Worm (Caenorhabditis elegans) whole organism, midembryonic: ENCODE results near the gene C12D8.21.

Experiments used
- T22C8.4 ChIP-seq: fragments of 200-800 bp; sonication (Bioruptor generic); IDR thresholded peaks from 2 replicates; pipeline ENCODE4 v1.3.6; 2022; ENCODE audit warnings: missing genetic modification characterization, missing compliant biosample characterization
- cog-1 ChIP-seq: sonication (generic microtip); optimal IDR thresholded peaks from 2 replicates; lab custom pipeline; 2016; ENCODE audit warnings: missing genetic modification characterization, missing compliant biosample characterization
- flt-1 ChIP-seq: fragments of 200-800 bp; sonication (Bioruptor generic); IDR thresholded peaks from 2 replicates; pipeline ENCODE4 v1.3.6; 2022; ENCODE audit warnings: missing genetic modification characterization, missing compliant biosample characterization
- klf-2 ChIP-seq: fragments of 200-800 bp; sonication (Bioruptor generic); conservative IDR thresholded peaks from 2 replicates; pipeline ENCODE4 v1.3.6; 2022; ENCODE audit warnings: missing genetic modification reagents, missing genetic modification characterization, missing compliant biosample characterization
- med-1 ChIP-seq: sonication (generic microtip); optimal IDR thresholded peaks from 2 replicates; lab custom pipeline; 2017; ENCODE audit warnings: missing genetic modification characterization, mild to moderate bottlenecking, missing compliant biosample characterization, antibody characterized with exemption, missing genetic modification reagents; ENCODE audit not compliant: insufficient read depth
- ref-1 ChIP-seq: fragments of 200-800 bp; sonication (Bioruptor generic); conservative IDR thresholded peaks from 2 replicates; pipeline ENCODE4 v1.3.6; 2022; ENCODE audit warnings: missing genetic modification reagents, missing genetic modification characterization, missing compliant biosample characterization
- tab-1 ChIP-seq: fragments of 200-800 bp; sonication (Bioruptor generic); IDR thresholded peaks from 2 replicates; pipeline ENCODE4 v1.3.6; 2022; ENCODE audit warnings: missing genetic modification characterization, missing compliant biosample characterization
- ztf-23 ChIP-seq: fragments of 200-800 bp; sonication (Bioruptor generic); IDR thresholded peaks from 2 replicates; pipeline ENCODE4 v1.3.6; 2022; ENCODE audit warnings: missing genetic modification reagents, missing genetic modification characterization, missing compliant biosample characterization
- ztf-29 ChIP-seq: fragments of 200-800 bp; sonication (Bioruptor generic); IDR thresholded peaks from 2 replicates; pipeline ENCODE4 v1.3.6; 2022; ENCODE audit warnings: missing genetic modification reagents, missing genetic modification characterization, missing compliant biosample characterization

Gene C12D8.21

DNA sequence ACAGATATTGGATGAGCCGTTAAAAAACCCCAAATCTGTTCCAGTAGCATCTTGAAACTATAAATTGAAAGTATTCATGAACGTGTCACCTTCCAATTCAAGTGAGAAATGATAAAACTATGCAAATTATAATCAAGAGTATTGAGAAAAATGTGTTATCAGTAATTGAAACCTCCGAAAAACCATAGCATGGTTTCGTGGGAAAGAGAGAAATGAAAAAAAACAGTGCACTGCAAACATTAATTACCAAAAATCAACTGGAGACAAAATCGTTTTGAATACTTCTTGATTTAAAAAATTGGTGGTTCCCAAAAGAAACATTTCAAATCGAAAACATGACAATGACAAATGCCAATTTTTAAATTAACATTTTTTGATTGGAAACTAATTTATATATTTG lies 15.4 kb downstream of the C12D8.21 start, which contains the start of gene daf-36:
TSS of gene daf-36 (minus strand) at position 101 of the 400 bp plus-strand sequence.
- TF ChIP-seq klf-2 (GFP tag; lab: Robert Waterston, UW) (no peak), T22C8.4 (no peak), ref-1 (GFP tag; lab: Robert Waterston, UW) (no peak), cog-1 (tag; lab: Kevin White, UChicago) (no peak), tab-1 (GFP tag; lab: Robert Waterston, UW) (no peak), ztf-23 (GFP tag; lab: Robert Waterston, UW) (no peak), ztf-29 (no peak), med-1 (GFP tag; lab: Kevin White, UChicago) (no peak), flt-1 (GFP tag; lab: Robert Waterston, UW) (no peak)

DNA sequence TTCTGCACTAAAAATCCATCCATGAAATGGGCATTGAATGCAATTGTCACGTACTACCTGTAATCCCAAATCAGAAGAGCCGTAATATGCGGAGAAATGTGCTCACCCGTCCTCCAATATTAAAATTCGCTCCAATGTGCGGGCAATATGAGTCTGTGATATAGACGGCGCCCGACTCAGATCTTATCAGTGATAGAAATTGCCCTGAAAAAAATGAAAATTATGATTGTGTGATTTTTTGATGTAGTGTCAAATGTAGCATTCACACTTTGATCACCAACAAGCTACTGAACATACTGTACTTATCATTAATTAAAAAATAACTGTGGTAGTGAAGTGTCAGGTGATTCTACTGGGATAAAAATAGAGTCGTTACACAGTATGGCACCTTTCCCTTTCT lies 16.4 kb downstream of the C12D8.21 start:
- TF ChIP-seq klf-2 (GFP tag; lab: Robert Waterston, UW): no peak
- no peak for TF ChIP-seq ref-1 (GFP tag; lab: Robert Waterston, UW)
- no peak for TF ChIP-seq cog-1 (tag; lab: Kevin White, UChicago)
- no peak for TF ChIP-seq ztf-29
- no peak for TF ChIP-seq T22C8.4
- TF ChIP-seq med-1 (GFP tag; lab: Kevin White, UChicago): no peak
- no peak for TF ChIP-seq flt-1 (GFP tag; lab: Robert Waterston, UW)
- TF ChIP-seq ztf-23 (GFP tag; lab: Robert Waterston, UW): no peak
- TF ChIP-seq tab-1 (GFP tag; lab: Robert Waterston, UW): no peak

DNA sequence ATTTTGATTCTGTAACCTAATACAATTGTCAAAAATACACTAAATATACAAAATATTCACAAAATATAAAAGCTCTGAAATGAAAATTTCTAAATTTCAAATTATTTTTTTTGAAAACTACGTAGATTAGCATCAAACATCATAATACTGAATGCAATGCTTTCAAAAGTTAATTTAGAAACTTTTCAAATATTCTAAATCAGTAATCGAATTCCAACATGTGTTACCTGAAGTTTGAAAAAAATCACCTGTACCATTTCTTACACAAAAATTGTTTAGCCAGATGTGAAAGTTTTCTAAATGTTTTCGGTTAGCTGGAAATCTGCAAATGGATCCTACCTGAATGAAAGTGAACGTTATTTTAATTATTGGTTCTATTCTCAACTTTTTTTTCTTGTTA lies 19.0 kb downstream of the C12D8.21 start, which contains the start of gene C12D8.20:
TSS of gene C12D8.20 (plus strand) at position 301 of the 400 bp plus-strand sequence.
- TF ChIP-seq flt-1 (GFP tag; lab: Robert Waterston, UW) (no peak), ztf-23 (GFP tag; lab: Robert Waterston, UW) (no peak)

DNA sequence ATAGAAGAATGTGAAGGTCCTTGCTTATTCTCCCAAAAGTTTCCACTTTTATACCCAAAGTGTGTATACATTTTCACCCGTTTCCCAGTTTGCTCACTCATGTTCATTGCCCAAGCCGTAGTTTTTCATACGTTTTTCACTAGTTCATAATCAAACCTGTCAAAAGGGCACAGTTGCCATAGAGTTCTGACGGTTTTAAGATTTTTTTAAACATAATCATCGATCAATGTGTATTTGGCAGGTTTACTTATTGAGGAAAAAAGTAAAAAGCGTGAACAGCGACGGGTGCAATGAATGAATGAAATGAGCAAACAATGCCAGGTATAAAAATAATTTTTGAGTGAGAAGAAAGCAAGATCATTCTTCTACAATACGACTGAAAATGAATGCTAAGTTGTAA lies 19.7 kb downstream of the C12D8.21 start, which contains the start of the genes fipr-5 and fipr-9:
TSS of gene fipr-5 (minus strand) at position 101 of the 400 bp plus-strand sequence.
TSS of gene fipr-9 (plus strand) at position 346 of the 400 bp plus-strand sequence.
- no peak for TF ChIP-seq tab-1 (GFP tag; lab: Robert Waterston, UW)
- no peak for TF ChIP-seq T22C8.4
- TF ChIP-seq ztf-29: no peak
- no peak for TF ChIP-seq ref-1 (GFP tag; lab: Robert Waterston, UW)
- no peak for TF ChIP-seq med-1 (GFP tag; lab: Kevin White, UChicago)
- TF ChIP-seq cog-1 (tag; lab: Kevin White, UChicago): no peak
- no peak for TF ChIP-seq ztf-23 (GFP tag; lab: Robert Waterston, UW)
- no peak for TF ChIP-seq flt-1 (GFP tag; lab: Robert Waterston, UW)
- no peak for TF ChIP-seq klf-2 (GFP tag; lab: Robert Waterston, UW)

DNA sequence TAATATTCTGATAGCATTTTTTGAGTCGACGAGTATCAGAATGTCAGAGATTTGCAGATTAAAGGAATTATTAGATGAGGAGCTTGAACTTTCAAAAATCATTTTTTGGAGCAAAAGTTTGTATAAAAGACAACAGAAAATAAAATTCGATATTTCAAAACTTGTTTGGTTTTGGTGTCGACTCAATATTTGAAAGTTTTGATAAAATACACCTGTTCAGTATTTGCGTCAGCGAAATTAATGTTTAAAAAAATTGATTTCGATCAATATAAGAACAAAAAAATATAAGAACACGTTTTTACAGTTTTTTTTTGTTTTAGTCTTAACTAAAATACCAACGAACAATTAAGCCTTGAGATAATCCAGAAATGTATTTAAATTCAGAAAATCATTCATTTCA lies 20.4 kb downstream of the C12D8.21 start, which contains the start of gene C12D8.13:
TSS of gene C12D8.13 (minus strand) at position 101 of the 400 bp plus-strand sequence.
- TF ChIP-seq T22C8.4: no peak
- TF ChIP-seq med-1 (GFP tag; lab: Kevin White, UChicago): no peak
- TF ChIP-seq tab-1 (GFP tag; lab: Robert Waterston, UW): no peak
- no peak for TF ChIP-seq ztf-29
- TF ChIP-seq ref-1 (GFP tag; lab: Robert Waterston, UW): no peak
- no peak for TF ChIP-seq ztf-23 (GFP tag; lab: Robert Waterston, UW)
- no peak for TF ChIP-seq klf-2 (GFP tag; lab: Robert Waterston, UW)
- TF ChIP-seq flt-1 (GFP tag; lab: Robert Waterston, UW): no peak
- TF ChIP-seq cog-1 (tag; lab: Kevin White, UChicago): no peak

DNA sequence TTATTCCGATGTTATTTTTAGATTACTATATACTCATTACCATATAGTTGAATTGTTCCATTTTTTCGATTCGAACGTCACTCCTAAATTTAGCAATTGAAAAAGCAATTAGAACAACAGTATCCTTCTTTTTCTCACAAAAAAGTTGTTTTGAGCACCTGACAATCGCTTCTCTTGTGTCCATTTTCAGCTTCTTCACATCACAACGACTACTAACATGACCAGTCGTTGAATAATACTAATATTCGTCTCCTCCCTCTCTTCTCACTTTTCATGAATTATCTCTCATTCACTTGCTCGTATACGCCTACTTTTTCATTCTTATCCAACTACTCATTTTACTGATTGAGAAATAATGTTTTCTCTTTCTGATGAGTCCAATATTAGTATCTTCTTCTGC lies 24.3 kb downstream of the C12D8.21 start, which contains the start of gene ZK856.14:
TSS of gene ZK856.14 (plus strand) at position 301 of the 400 bp plus-strand sequence.
- TF ChIP-seq med-1 (GFP tag; lab: Kevin White, UChicago) (no peak), flt-1 (GFP tag; lab: Robert Waterston, UW) (no peak), T22C8.4 (no peak), ref-1 (GFP tag; lab: Robert Waterston, UW) (no peak), cog-1 (tag; lab: Kevin White, UChicago) (no peak), ztf-29 (no peak), ztf-23 (GFP tag; lab: Robert Waterston, UW) (no peak), tab-1 (GFP tag; lab: Robert Waterston, UW) (no peak), klf-2 (GFP tag; lab: Robert Waterston, UW) (no peak)

DNA sequence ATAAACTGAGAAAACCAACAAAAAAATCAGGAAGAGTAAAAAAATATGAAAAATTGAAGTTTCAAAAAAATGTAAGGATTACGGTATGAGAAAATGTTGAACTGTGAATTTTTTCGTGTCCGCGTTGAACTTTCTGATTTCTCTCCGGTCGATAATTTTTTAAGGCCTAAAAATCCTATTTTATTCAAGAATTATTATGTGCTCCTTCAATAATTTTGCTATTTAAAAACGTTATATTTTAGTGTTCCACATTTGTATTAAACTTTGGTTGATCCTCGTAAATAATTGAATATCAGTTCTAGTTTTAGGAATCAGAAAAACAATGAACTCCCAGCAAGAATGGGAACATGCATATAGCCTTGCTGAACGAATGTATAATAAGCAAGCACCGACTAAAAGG lies 28.4 kb downstream of the C12D8.21 start, which contains the start of gene hpo-40:
TSS of gene hpo-40 (plus strand) at position 301 of the 400 bp plus-strand sequence.
- no peak for TF ChIP-seq ref-1 (GFP tag; lab: Robert Waterston, UW)
- TF ChIP-seq flt-1 (GFP tag; lab: Robert Waterston, UW): no peak
- no peak for TF ChIP-seq tab-1 (GFP tag; lab: Robert Waterston, UW)
- TF ChIP-seq cog-1 (tag; lab: Kevin White, UChicago): no peak
- no peak for TF ChIP-seq med-1 (GFP tag; lab: Kevin White, UChicago)
- TF ChIP-seq T22C8.4: no peak
- no peak for TF ChIP-seq ztf-29
- no peak for TF ChIP-seq klf-2 (GFP tag; lab: Robert Waterston, UW)
- TF ChIP-seq ztf-23 (GFP tag; lab: Robert Waterston, UW): no peak

DNA sequence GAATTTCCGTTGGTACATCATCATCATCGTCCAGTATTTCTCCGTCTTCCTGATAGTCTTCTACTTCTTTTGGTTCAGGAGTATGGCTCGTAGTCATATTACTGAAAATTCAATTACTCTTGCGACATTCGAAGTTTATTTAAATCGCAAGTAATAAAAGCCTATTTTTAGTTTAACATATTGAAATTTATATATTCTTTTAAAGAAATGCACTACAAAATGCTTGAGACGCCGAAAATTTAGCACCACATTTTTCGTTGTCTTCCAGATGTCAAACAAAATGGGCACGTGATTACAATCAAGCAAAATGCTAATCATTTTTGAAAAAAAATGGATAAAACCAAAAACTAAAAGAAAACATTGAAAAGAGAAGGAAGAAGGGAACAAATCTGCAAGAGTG lies 29.0 kb downstream of the C12D8.21 start, which contains the start of gene zhit-3:
TSS of gene zhit-3 (minus strand) at position 101 of the 400 bp plus-strand sequence.
- TF ChIP-seq tab-1 (GFP tag; lab: Robert Waterston, UW) (no peak), flt-1 (GFP tag; lab: Robert Waterston, UW) (no peak), ref-1 (GFP tag; lab: Robert Waterston, UW) (no peak), klf-2 (GFP tag; lab: Robert Waterston, UW) (no peak), ztf-23 (GFP tag; lab: Robert Waterston, UW) (no peak), cog-1 (tag; lab: Kevin White, UChicago) (no peak), med-1 (GFP tag; lab: Kevin White, UChicago) (no peak), T22C8.4 (no peak), ztf-29 (no peak)

DNA sequence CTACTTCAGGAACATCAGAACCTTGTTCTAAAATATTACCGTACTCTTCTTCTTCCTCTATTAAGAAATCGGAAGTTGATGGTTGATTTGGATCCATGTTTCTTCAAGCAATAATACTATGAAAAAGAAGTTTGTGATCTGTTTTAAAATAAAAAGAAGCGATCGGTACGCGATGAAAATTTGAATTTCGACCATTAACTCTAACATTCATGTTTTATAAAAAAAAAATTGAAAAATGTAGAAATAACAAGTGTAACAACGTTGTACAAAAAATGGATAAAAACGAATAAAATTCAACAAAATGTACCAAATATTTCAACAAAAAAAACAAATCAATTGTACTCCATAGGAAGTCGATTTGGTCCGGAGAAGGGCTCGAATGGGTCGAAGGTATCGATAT lies 30.7 kb downstream of the C12D8.21 start, which contains the start of gene tftc-3:
TSS of gene tftc-3 (minus strand) at position 101 of the 400 bp plus-strand sequence.
- TF ChIP-seq tab-1 (GFP tag; lab: Robert Waterston, UW) (no peak), klf-2 (GFP tag; lab: Robert Waterston, UW) (no peak)
